Worm (Caenorhabditis elegans) whole organism, L4 larva: ENCODE results near the gene ZK1240.1.

Source experiments
- R02D3.7 ChIP-seq: fragments of 150-350 bp; sonication (generic microtip); optimal IDR thresholded peaks from 3 replicates; lab custom pipeline; 2014; ENCODE audit warnings: missing biosample characterization, missing genetic modification characterization
- Y105C5A.15 ChIP-seq: fragments of 200-800 bp; sonication (Bioruptor generic); IDR thresholded peaks from 2 replicates; pipeline ENCODE4 v1.3.6; 2022; ENCODE audit warnings: missing genetic modification characterization, missing compliant biosample characterization
- aha-1 ChIP-seq: fragments of 150-350 bp; peaks from one replicate; lab custom pipeline; 2014; ENCODE audit warnings: missing biosample characterization, missing genetic modification characterization
- aly-2 ChIP-seq: sonication (generic microtip); optimal IDR thresholded peaks from 2 replicates; lab custom pipeline; 2018; ENCODE audit warnings: missing biosample characterization, missing genetic modification characterization
- ceh-32 ChIP-seq: sonication (generic microtip); optimal IDR thresholded peaks from 2 replicates; lab custom pipeline; 2016; ENCODE audit warnings: mild to moderate bottlenecking, missing genetic modification characterization, missing compliant biosample characterization; ENCODE audit not compliant: poor library complexity
- cey-2 ChIP-seq: sonication (generic microtip); optimal IDR thresholded peaks from 3 replicates; lab custom pipeline; 2017; ENCODE audit warnings: missing genetic modification characterization, mild to moderate bottlenecking, missing compliant biosample characterization, antibody characterized with exemption, borderline replicate concordance; ENCODE audit not compliant: insufficient read depth
- ctbp-1 ChIP-seq: fragments of 200-800 bp; sonication (Bioruptor generic); IDR thresholded peaks from 2 replicates; pipeline ENCODE4 v1.3.6; 2022; ENCODE audit warnings: missing genetic modification reagents, missing genetic modification characterization, missing compliant biosample characterization
- daf-16 ChIP-seq, 3 experiments: sonication (generic microtip); optimal IDR thresholded peaks; 2 replicates each; lab custom pipeline; 2016 to 2017; ENCODE audit warnings: missing genetic modification characterization in 3 of 3, missing genetic modification reagents in 3 of 3, mild to moderate bottlenecking in 2 of 3, missing compliant biosample characterization in 2 of 3, missing biosample characterization in 1 of 3, moderate library complexity in 1 of 3
- dmd-6 ChIP-seq: fragments of 200-800 bp; sonication (Bioruptor generic); IDR thresholded peaks from 2 replicates; pipeline ENCODE4 v1.3.6; 2022; ENCODE audit warnings: missing genetic modification reagents, missing genetic modification characterization, missing compliant biosample characterization
- dve-1 ChIP-seq: sonication (generic microtip); optimal IDR thresholded peaks from 2 replicates; lab custom pipeline; 2017; ENCODE audit warnings: antibody characterized with exemption, mild to moderate bottlenecking, missing genetic modification characterization, missing compliant biosample characterization; ENCODE audit not compliant: insufficient read depth
- gei-8 ChIP-seq: fragments of 200-800 bp; sonication (Bioruptor generic); optimal IDR thresholded peaks from 2 replicates; lab custom pipeline; 2018; ENCODE audit warnings: mild to moderate bottlenecking, missing genetic modification characterization, missing compliant biosample characterization
- hif-1 ChIP-seq, 2 experiments: sonication (generic microtip); optimal IDR thresholded peaks; 2 replicates each; lab custom pipeline; 2016 to 2017; ENCODE audit warnings: missing compliant biosample characterization in 2 of 2, missing genetic modification characterization in 2 of 2, missing genetic modification reagents in 2 of 2, missing genotype in 2 of 2, mild to moderate bottlenecking in 1 of 2
- hlh-11 ChIP-seq: fragments of 200-800 bp; sonication (Bioruptor generic); optimal IDR thresholded peaks from 2 replicates; lab custom pipeline; 2018; ENCODE audit warnings: mild to moderate bottlenecking, missing genetic modification characterization, missing compliant biosample characterization
- hlh-30 ChIP-seq: sonication (generic microtip); optimal IDR thresholded peaks from 2 replicates; lab custom pipeline; 2017; ENCODE audit warnings: antibody characterized with exemption, mild to moderate bottlenecking, missing genetic modification characterization, missing compliant biosample characterization; ENCODE audit not compliant: insufficient read depth
- lin-1 ChIP-seq: fragments of 200-800 bp; sonication (Bioruptor generic); IDR thresholded peaks from 2 replicates; pipeline ENCODE4 v1.3.6; 2022; ENCODE audit warnings: missing genetic modification reagents, missing genetic modification characterization, missing compliant biosample characterization
- lsy-2 ChIP-seq, 2 experiments: fragments of 150-350 bp in 1 of 2; sonication (generic microtip) in 1 of 2; optimal IDR thresholded peaks; 2 replicates each; lab custom pipeline; 2014 to 2017; ENCODE audit warnings: missing biosample characterization in 2 of 2, missing genetic modification characterization in 2 of 2
- madf-9 ChIP-seq: fragments of 200-800 bp; sonication (Bioruptor generic); conservative IDR thresholded peaks from 2 replicates; pipeline ENCODE4 v1.3.6; 2022; ENCODE audit warnings: missing genetic modification reagents, missing genetic modification characterization, missing compliant biosample characterization
- mdl-1 ChIP-seq, 2 experiments: fragments of 150-350 bp in 1 of 2; sonication (generic microtip) in 1 of 2; optimal IDR thresholded peaks; 2 replicates each; lab custom pipeline; 2014 to 2017; ENCODE audit warnings: missing biosample characterization in 2 of 2, missing genetic modification characterization in 2 of 2
- mdt-29 ChIP-seq: fragments of 200-800 bp; sonication (Bioruptor generic); IDR thresholded peaks from 2 replicates; pipeline ENCODE4 v1.3.6; 2022; ENCODE audit warnings: missing genetic modification reagents, missing genetic modification characterization, missing compliant biosample characterization
- nhr-28 ChIP-seq: fragments of 150-350 bp; optimal IDR thresholded peaks from 2 replicates; lab custom pipeline; 2014; ENCODE audit warnings: missing biosample characterization, missing genetic modification characterization
- nhr-76 ChIP-seq: fragments of 150-350 bp; optimal IDR thresholded peaks from 2 replicates; lab custom pipeline; 2014; ENCODE audit warnings: missing biosample characterization, missing genetic modification characterization
- pqm-1 ChIP-seq: sonication (generic microtip); optimal IDR thresholded peaks from 2 replicates; lab custom pipeline; 2017; ENCODE audit warnings: missing biosample characterization, missing genetic modification characterization
- saeg-2 ChIP-seq: fragments of 200-800 bp; sonication (Bioruptor generic); IDR thresholded peaks from 2 replicates; pipeline ENCODE4 v1.3.6; 2022; ENCODE audit warnings: missing genetic modification reagents, missing genetic modification characterization, missing compliant biosample characterization
- set-16 ChIP-seq: fragments of 200-800 bp; sonication (Bioruptor generic); IDR thresholded peaks from 2 replicates; pipeline ENCODE4 v1.3.6; 2022; ENCODE audit warnings: missing genetic modification reagents, missing genetic modification characterization, missing compliant biosample characterization
- skn-1 ChIP-seq: fragments of 150-350 bp; optimal IDR thresholded peaks from 2 replicates; lab custom pipeline; 2014; ENCODE audit warnings: missing biosample characterization, missing genetic modification characterization
- spr-3 ChIP-seq: fragments of 200-800 bp; sonication (Bioruptor generic); optimal IDR thresholded peaks from 2 replicates; lab custom pipeline; 2018; ENCODE audit warnings: mild to moderate bottlenecking, missing genetic modification characterization, missing compliant biosample characterization
- tag-97 ChIP-seq: fragments of 200-800 bp; sonication (Bioruptor generic); IDR thresholded peaks from 2 replicates; pipeline ENCODE4 v1.3.6; 2022; ENCODE audit warnings: missing genetic modification characterization, missing compliant biosample characterization
- unc-39 ChIP-seq: sonication (generic microtip); optimal IDR thresholded peaks from 2 replicates; lab custom pipeline; 2017; ENCODE audit warnings: missing biosample characterization, missing genetic modification characterization
- unc-62 ChIP-seq, 3 experiments: fragments of 150-350 bp in 1 of 3; sonication (generic microtip); optimal IDR thresholded peaks in 2 of 3; peaks in 1 of 3; 1 replicate in 1 of 3; 2 replicates in 2 of 3; lab custom pipeline; 2014 to 2017; ENCODE audit warnings: missing biosample characterization in 3 of 3, missing genetic modification characterization in 3 of 3, missing genetic modification reagents in 3 of 3, missing genotype in 1 of 3
- zag-1 ChIP-seq: fragments of 150-350 bp; optimal IDR thresholded peaks from 2 replicates; lab custom pipeline; 2014; ENCODE audit warnings: missing biosample characterization, missing genetic modification characterization
- zfp-2 ChIP-seq: sonication (generic microtip); optimal IDR thresholded peaks from 2 replicates; lab custom pipeline; 2016; ENCODE audit warnings: mild to moderate bottlenecking, missing genetic modification characterization, missing compliant biosample characterization

The ZK1240.1 gene

DNA sequence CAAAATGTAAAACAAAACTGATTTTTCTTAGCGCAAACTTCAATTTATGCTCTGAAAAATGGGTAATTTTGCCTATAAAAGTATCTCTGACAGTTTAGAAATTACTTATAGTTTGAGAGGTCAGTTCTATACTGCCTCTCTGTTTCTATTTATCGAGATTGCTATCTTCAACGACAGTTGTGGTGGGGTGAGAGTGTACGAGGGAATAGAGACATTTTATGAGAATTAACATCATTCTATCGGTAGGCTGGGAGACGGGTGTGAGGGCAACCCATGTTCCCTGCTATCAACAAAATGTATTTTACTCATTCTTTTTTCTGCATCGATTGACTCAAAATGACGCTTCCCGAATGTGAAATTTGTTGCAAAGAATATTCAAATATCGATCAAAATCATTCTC is 9.1 kb upstream of the ZK1240.1 start, which contains the start of gene ZK1240.3 (continued):
- TF ChIP-seq lsy-2 (tag; optimal IDR thresholded peaks at IDR 0.05; lab: Kevin White, UChicago), result no peak
- TF ChIP-seq hif-1 (tag; optimal IDR thresholded peaks at IDR 0.05; lab: Kevin White, UChicago), result no peak
- no peak for TF ChIP-seq madf-9 (GFP tag; lab: Robert Waterston, UW)
- no peak for TF ChIP-seq gei-8 (GFP tag; lab: Kevin White, UChicago)
- no peak for TF ChIP-seq ctbp-1 (GFP tag; lab: Robert Waterston, UW)
- no peak for TF ChIP-seq lin-1 (GFP tag; lab: Robert Waterston, UW)
- no peak for TF ChIP-seq ceh-32 (tag; lab: Kevin White, UChicago)
- peak; percentile 23 for TF ChIP-seq dve-1 (tag; lab: Kevin White, UChicago)
- no peak for TF ChIP-seq mdl-1 (tag; optimal IDR thresholded peaks at IDR 0.05; lab: Kevin White, UChicago)
- no peak for TF ChIP-seq skn-1 (tag; lab: Kevin White, UChicago)
- TF ChIP-seq zfp-2 (tag; lab: Kevin White, UChicago), result no peak
- TF ChIP-seq hlh-11 (tag; lab: Kevin White, UChicago), result peak; percentile 58
- no peak for TF ChIP-seq saeg-2
- no peak for TF ChIP-seq tag-97 (GFP tag; lab: Robert Waterston, UW)
- no peak for TF ChIP-seq zag-1 (tag; lab: Kevin White, UChicago)
- TF ChIP-seq Y105C5A.15 (GFP tag; lab: Robert Waterston, UW), result no peak
- TF ChIP-seq cey-2 (tag; lab: Kevin White, UChicago), result no peak
- no peak for TF ChIP-seq mdt-29
- TF ChIP-seq dmd-6 (GFP tag; lab: Robert Waterston, UW), result peak; percentile 69
- TF ChIP-seq, all 104 proteins: peak for 11

DNA sequence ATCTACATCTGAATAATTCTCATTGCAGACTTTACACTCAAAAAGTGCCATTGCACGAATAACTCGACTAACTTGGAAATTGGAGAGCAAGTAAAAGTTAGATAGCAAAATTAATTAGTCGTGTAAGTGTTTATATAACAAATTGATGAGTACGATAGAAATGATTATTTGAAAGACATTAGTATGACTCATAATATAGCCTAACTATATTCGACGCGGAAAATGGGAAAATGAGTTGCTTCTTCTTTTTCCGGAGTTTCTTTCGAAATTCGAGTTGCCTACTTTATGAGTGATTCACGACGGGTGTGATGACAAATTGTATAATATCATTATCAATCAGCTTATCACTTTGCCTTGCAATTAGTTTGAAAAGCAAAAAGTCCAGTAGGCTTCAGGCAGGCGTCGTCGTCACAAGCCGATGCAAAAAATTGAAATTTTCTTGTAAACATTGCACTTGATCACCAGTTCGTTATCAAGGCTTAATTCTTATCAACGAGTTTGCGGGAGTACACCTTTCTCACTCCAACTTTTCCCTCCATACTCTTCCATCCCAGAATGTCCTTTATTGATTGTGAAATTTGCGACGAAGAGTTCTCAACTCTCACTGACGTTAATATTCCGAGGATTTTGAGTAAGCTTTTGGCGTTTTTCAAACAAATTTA is 6.2 kb upstream of the ZK1240.1 start, which contains the start of the genes ZK1240.6 and ZK1240.2:
Gene ZK1240.6 (minus strand): TSS at position 51 of the 662 bp plus-strand sequence.
Gene ZK1240.2 (plus strand): TSS at position 520 of the 662 bp plus-strand sequence.
- no peak for TF ChIP-seq aly-2
- TF ChIP-seq nhr-76, result no peak
- TF ChIP-seq pqm-1 (tag; lab: Kevin White, UChicago), result peak; percentile 85
- no peak for TF ChIP-seq spr-3 (GFP tag; lab: Kevin White, UChicago)
- peak; percentile 29 for TF ChIP-seq hlh-30 (tag; lab: Kevin White, UChicago)
- no peak for TF ChIP-seq unc-39
- TF ChIP-seq hlh-11 (tag; lab: Kevin White, UChicago), result peak; percentile 55
- peak; percentile 17; the same call in 1 of the 2 replicates for TF ChIP-seq lin-1 (GFP tag; lab: Robert Waterston, UW)
- peak; percentile 51 for TF ChIP-seq dve-1 (tag; lab: Kevin White, UChicago)
- TF ChIP-seq daf-16 (GFP tag; optimal IDR thresholded peaks at IDR 0.05; lab: Kevin White, UChicago), result no peak
- TF ChIP-seq daf-16 (tag; optimal IDR thresholded peaks at IDR 0.05; lab: Kevin White, UChicago), result peak; percentile 72
- no peak for TF ChIP-seq set-16
- TF ChIP-seq R02D3.7 (tag; lab: Kevin White, UChicago), result no peak
- peak; percentile 69 for TF ChIP-seq nhr-28
- peak; percentile 76 for TF ChIP-seq dmd-6 (GFP tag; lab: Robert Waterston, UW)
- TF ChIP-seq unc-62 (GFP tag; optimal IDR thresholded peaks at IDR 0.05 in 1 of 2; lab: Kevin White, UChicago), result no peak
- no peak for TF ChIP-seq unc-62 (tag; optimal IDR thresholded peaks at IDR 0.05; lab: Kevin White, UChicago)
- TF ChIP-seq, all 104 proteins: peak for 8

DNA sequence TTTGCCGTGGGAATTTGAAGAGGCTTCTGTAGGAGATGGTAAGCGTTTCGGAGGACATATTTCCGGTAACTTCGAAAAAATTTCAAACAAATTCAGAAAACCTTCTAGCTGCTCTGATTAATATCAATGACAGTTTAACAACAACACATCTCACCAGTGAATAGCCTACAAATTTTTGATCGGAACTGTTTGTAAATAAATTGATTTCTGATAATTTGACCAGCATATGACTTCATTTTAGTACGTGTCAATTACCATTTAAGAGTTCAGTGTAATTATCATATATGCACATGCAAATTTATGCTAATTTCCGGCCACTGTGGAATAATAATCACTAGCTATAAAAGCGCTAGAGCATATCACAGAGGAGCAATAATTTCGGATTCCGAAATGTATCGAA is 4.2 kb upstream of the ZK1240.1 start, which contains the start of gene ZK1240.11:
Gene ZK1240.11 (plus strand): TSS at position 301 of the 400 bp plus-strand sequence.
- no peak for TF ChIP-seq aha-1 (tag; lab: Kevin White, UChicago)

DNA sequence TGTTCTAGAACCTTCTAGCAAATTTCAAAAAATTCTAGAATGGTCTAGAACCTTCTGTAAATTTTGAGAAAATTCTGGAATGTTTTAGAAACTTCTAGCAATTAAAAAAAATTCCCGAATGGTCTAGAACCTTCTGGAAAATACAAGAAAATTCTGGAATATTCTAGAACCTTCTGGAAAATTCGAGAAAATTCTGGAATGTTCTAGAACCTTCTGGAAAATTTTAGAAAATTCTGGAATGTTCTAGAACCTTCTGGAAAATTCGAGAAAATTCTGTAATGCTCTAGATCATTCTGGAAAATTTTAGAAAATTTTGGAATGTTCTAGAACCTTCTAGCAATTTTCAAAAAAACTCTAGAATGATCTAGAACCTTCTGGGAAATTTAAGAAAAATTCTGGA is 1.3 kb downstream of the ZK1240.1 start:
- TF ChIP-seq mdt-29 (0 out of 2 replicates have a peak, but pooled peaks have one; percentile 28), R02D3.7 (tag; lab: Kevin White, UChicago) (no peak)
